Fruit fly (Drosophila melanogaster): Measurements from ENCODE around the gene Esp.

Gene Esp

dm6 chr3R:24870389-24871048, 28.8 kb downstream of the Esp start, which contains the start of gene CycB3 (continued):
- TF ChIP-seq CG8765 (GFP tag; IDR thresholded peaks at IDR 0.05) (no peak), Hr3 (GFP tag; optimal IDR thresholded peaks at IDR 0.05) (no peak), ap (GFP tag; IDR thresholded peaks at IDR 0.05) (no peak), HLH4C (GFP tag; IDR thresholded peaks at IDR 0.05; ENCODE audit: partially characterized antibody) (no peak), Camta (GFP tag; optimal IDR thresholded peaks at IDR 0.05) (no peak), CG7786 (GFP tag; optimal IDR thresholded peaks at IDR 0.05) (no peak), maf-S (GFP tag; optimal IDR thresholded peaks at IDR 0.05) (no peak), ac (GFP tag; optimal IDR thresholded peaks at IDR 0.05) (peak; percentile 35), trem (tag; optimal IDR thresholded peaks at IDR 0.05) (peak; percentile 79), CG17186 (GFP tag; optimal IDR thresholded peaks at IDR 0.05) (peak; percentile 89), mirr (GFP tag; optimal IDR thresholded peaks at IDR 0.05) (peak; percentile 22), CG17612 (GFP tag; IDR thresholded peaks at IDR 0.05) (no peak), CG7987 (GFP tag; optimal IDR thresholded peaks at IDR 0.05) (peak; percentile 45), CG30020 (tag; optimal IDR thresholded peaks at IDR 0.05) (peak; percentile 8), sob (GFP tag; IDR thresholded peaks at IDR 0.05) (peak; percentile 19; the same call in 1 of the 2 replicates), CTCF (GFP tag; optimal IDR thresholded peaks at IDR 0.05) (peak; percentile 58), bigmax (GFP tag; optimal IDR thresholded peaks at IDR 0.05) (no peak), dpn (GFP tag; optimal IDR thresholded peaks at IDR 0.05) (peak in 1 of 2 experiments; percentile 2), ewg (GFP tag; optimal IDR thresholded peaks at IDR 0.05) (peak; percentile 22), CG11723 (GFP tag; optimal IDR thresholded peaks at IDR 0.05) (peak; percentile 3), BEAF-32 (GFP tag; optimal IDR thresholded peaks at IDR 0.05) (peak; percentile 56), cwo (GFP tag; optimal IDR thresholded peaks at IDR 0.05) (no peak), CG6654 (GFP tag; optimal IDR thresholded peaks at IDR 0.05) (no peak), Nf-YA (GFP tag; IDR thresholded peaks at IDR 0.05) (peak; percentile 21; the same call in 1 of the 2 replicates), Sox102F (GFP tag; optimal IDR thresholded peaks at IDR 0.05) (no peak), Atf6 (GFP tag; IDR thresholded peaks at IDR 0.05) (no peak), CG18764 (GFP tag; optimal IDR thresholded peaks at IDR 0.05) (no peak), sens (GFP tag) (peak; percentile 75), row (GFP tag; IDR thresholded peaks at IDR 0.05) (peak; percentile 27; the same call in 1 of the 3 replicates), toy (GFP tag; IDR thresholded peaks at IDR 0.05) (no peak), Ada2b (GFP tag; IDR thresholded peaks at IDR 0.05) (no peak), salm (tag; optimal IDR thresholded peaks at IDR 0.05) (no peak), zen2 (GFP tag; IDR thresholded peaks at IDR 0.05; ENCODE audit: partially characterized antibody) (no peak), gt (GFP tag; IDR thresholded peaks at IDR 0.05) (no peak), lbe (GFP tag; optimal IDR thresholded peaks at IDR 0.05) (no peak), CG10431 (GFP tag; optimal IDR thresholded peaks at IDR 0.05) (peak; percentile 54), CG10267 (tag; optimal IDR thresholded peaks at IDR 0.05) (peak; percentile 47), Dek (tag; optimal IDR thresholded peaks at IDR 0.05) (no peak), hkb (optimal IDR thresholded peaks at IDR 0.05) (no peak), hkb (GFP tag; IDR thresholded peaks at IDR 0.05) (0 out of 2 replicates have a peak, but pooled peaks have one; percentile 9), ara (GFP tag; IDR thresholded peaks at IDR 0.05) (no peak), chm (GFP tag; IDR thresholded peaks at IDR 0.05) (peak; percentile 44; the same call in 1 of the 2 replicates), scrt (GFP tag; optimal IDR thresholded peaks at IDR 0.05) (no peak), fd64A (GFP tag; optimal IDR thresholded peaks at IDR 0.05) (no peak), CG7928 (GFP tag; optimal IDR thresholded peaks at IDR 0.05) (no peak), Atf-2 (GFP tag; optimal IDR thresholded peaks at IDR 0.05) (no peak), Lhr (GFP tag; optimal IDR thresholded peaks at IDR 0.05) (peak; percentile 43), wdn (GFP tag; IDR thresholded peaks at IDR 0.05) (no peak), Oaz (GFP tag; IDR thresholded peaks at IDR 0.05) (no peak), NfI (GFP tag; optimal IDR thresholded peaks at IDR 0.05) (peak; percentile 46), Elba2 (GFP tag; optimal IDR thresholded peaks at IDR 0.05) (no peak)
